Worm (Caenorhabditis elegans) whole organism, young adult: ENCODE measurements around the gene rnp-5.

ENCODE experiments used
- C17E4.6 ChIP-seq: fragments of 200-800 bp; sonication (Bioruptor generic); IDR thresholded peaks from 2 replicates; pipeline ENCODE4 v1.3.6; 2022; ENCODE audit warnings: missing genetic modification reagents, missing genetic modification characterization, missing compliant biosample characterization
- F10E7.11 ChIP-seq: sonication (generic microtip); optimal IDR thresholded peaks from 2 replicates; lab custom pipeline; 2017; ENCODE audit warnings: mild to moderate bottlenecking, missing genetic modification characterization, moderate library complexity, missing compliant biosample characterization
- F23B12.7 ChIP-seq: sonication (generic microtip); optimal IDR thresholded peaks from 2 replicates; lab custom pipeline; 2017; ENCODE audit warnings: missing genetic modification characterization, mild to moderate bottlenecking, missing compliant biosample characterization, antibody characterized with exemption, moderate library complexity; ENCODE audit not compliant: insufficient read depth
- F37B4.10 ChIP-seq: fragments of 200-800 bp; sonication (Bioruptor generic); IDR thresholded peaks from 2 replicates; pipeline ENCODE4 v1.3.6; 2022; ENCODE audit warnings: missing genetic modification characterization, missing compliant biosample characterization
- F39B2.1 ChIP-seq: fragments of 200-800 bp; sonication (Bioruptor generic); IDR thresholded peaks from 2 replicates; pipeline ENCODE4 v1.3.6; 2022; ENCODE audit warnings: missing genetic modification reagents, missing genetic modification characterization, missing compliant biosample characterization
- F49E8.2 ChIP-seq: sonication (generic microtip); optimal IDR thresholded peaks from 3 replicates; lab custom pipeline; 2017; ENCODE audit warnings: missing genetic modification characterization, mild to moderate bottlenecking, missing compliant biosample characterization, antibody characterized with exemption, moderate library complexity; ENCODE audit not compliant: insufficient read depth
- F55B11.4 ChIP-seq: sonication (generic microtip); optimal IDR thresholded peaks from 2 replicates; lab custom pipeline; 2016; ENCODE audit warnings: missing compliant biosample characterization, missing genetic modification characterization, borderline replicate concordance; ENCODE audit not compliant: insufficient read depth
- K11D2.4 ChIP-seq: fragments of 200-800 bp; sonication (Bioruptor generic); IDR thresholded peaks from 2 replicates; pipeline ENCODE4 v1.3.6; 2022; ENCODE audit warnings: missing genetic modification reagents, missing genetic modification characterization, missing compliant biosample characterization
- T07F8.4 ChIP-seq: sonication (generic microtip); optimal IDR thresholded peaks from 2 replicates; lab custom pipeline; 2016; ENCODE audit warnings: mild to moderate bottlenecking, missing genetic modification characterization, moderate library complexity, missing compliant biosample characterization
- T26A5.8 ChIP-seq: sonication (generic microtip); optimal IDR thresholded peaks from 2 replicates; lab custom pipeline; 2016; ENCODE audit warnings: missing genetic modification characterization, missing compliant biosample characterization
- Y53F4B.3 ChIP-seq: fragments of 200-800 bp; sonication (Bioruptor generic); IDR thresholded peaks from 2 replicates; pipeline ENCODE4 v1.3.6; 2022; ENCODE audit warnings: missing genetic modification reagents, missing genetic modification characterization, missing compliant biosample characterization
- Y67H2A.10 ChIP-seq: fragments of 200-800 bp; sonication (Bioruptor generic); conservative IDR thresholded peaks from 2 replicates; pipeline ENCODE4 v1.3.6; 2022; ENCODE audit warnings: missing genetic modification reagents, missing genetic modification characterization, missing compliant biosample characterization
- Y95B8A.8 ChIP-seq: fragments of 200-800 bp; sonication (Bioruptor generic); IDR thresholded peaks from 2 replicates; pipeline ENCODE4 v1.3.6; 2022; ENCODE audit warnings: missing genetic modification reagents, missing genetic modification characterization, missing compliant biosample characterization
- akir-1 ChIP-seq: fragments of 200-800 bp; sonication (Bioruptor generic); optimal IDR thresholded peaks from 2 replicates; lab custom pipeline; 2018; ENCODE audit warnings: mild to moderate bottlenecking, missing genetic modification characterization, moderate library complexity, missing compliant biosample characterization
- attf-5 ChIP-seq: fragments of 200-800 bp; sonication (Bioruptor generic); optimal IDR thresholded peaks from 2 replicates; lab custom pipeline; 2018; ENCODE audit warnings: mild to moderate bottlenecking, missing genetic modification characterization, missing compliant biosample characterization
- bed-1 ChIP-seq: fragments of 200-800 bp; sonication (Bioruptor generic); IDR thresholded peaks from 2 replicates; pipeline ENCODE4 v1.3.6; 2022; ENCODE audit warnings: missing genetic modification reagents, missing genetic modification characterization, missing compliant biosample characterization
- bed-2 ChIP-seq: fragments of 200-800 bp; sonication (Bioruptor generic); IDR thresholded peaks from 2 replicates; pipeline ENCODE4 v1.3.6; 2022; ENCODE audit warnings: missing genetic modification reagents, missing genetic modification characterization, missing compliant biosample characterization
- cebp-2 ChIP-seq: fragments of 200-800 bp; sonication (Bioruptor generic); IDR thresholded peaks from 2 replicates; pipeline ENCODE4 v1.3.6; 2022; ENCODE audit warnings: missing genetic modification characterization, missing compliant biosample characterization
- ceh-40 ChIP-seq: fragments of 200-800 bp; sonication (Bioruptor generic); IDR thresholded peaks from 2 replicates; pipeline ENCODE4 v1.3.6; 2022; ENCODE audit warnings: missing genetic modification characterization, missing compliant biosample characterization
- efl-1 ChIP-seq: fragments of 150-350 bp; optimal IDR thresholded peaks from 2 replicates; lab custom pipeline; 2014; ENCODE audit warnings: missing biosample characterization, missing genetic modification reagents, missing genetic modification characterization
- ets-4 ChIP-seq: fragments of 200-800 bp; sonication (Bioruptor generic); optimal IDR thresholded peaks from 2 replicates; lab custom pipeline; 2018; ENCODE audit warnings: mild to moderate bottlenecking, missing genetic modification characterization, missing compliant biosample characterization
- fkh-3 ChIP-seq: sonication (generic microtip); optimal IDR thresholded peaks from 2 replicates; lab custom pipeline; 2016; ENCODE audit warnings: mild to moderate bottlenecking, missing genetic modification characterization, missing compliant biosample characterization
- him-1 ChIP-seq: sonication (generic microtip); optimal IDR thresholded peaks from 2 replicates; lab custom pipeline; 2016; ENCODE audit warnings: missing genotype, missing genetic modification reagents, missing genetic modification characterization, missing compliant biosample characterization
- hlh-26 ChIP-seq: fragments of 200-800 bp; sonication (Bioruptor generic); conservative IDR thresholded peaks from 2 replicates; pipeline ENCODE4 v1.3.6; 2022; ENCODE audit warnings: missing genetic modification reagents, missing genetic modification characterization, missing compliant biosample characterization
- hmg-20 ChIP-seq: fragments of 200-800 bp; sonication (Bioruptor generic); IDR thresholded peaks from 2 replicates; pipeline ENCODE4 v1.3.6; 2022; ENCODE audit warnings: missing genetic modification reagents, missing genetic modification characterization, missing compliant biosample characterization
- let-607 ChIP-seq, 2 experiments: fragments of 200-800 bp in 1 of 2; sonication (Bioruptor generic) in 1 of 2; sonication (generic microtip) in 1 of 2; optimal IDR thresholded peaks; 2 replicates each; lab custom pipeline; 2016 to 2018; ENCODE audit warnings: mild to moderate bottlenecking in 2 of 2, missing compliant biosample characterization in 2 of 2, missing genetic modification characterization in 2 of 2, moderate library complexity in 2 of 2, missing genotype in 1 of 2
- lin-35 ChIP-seq, 3 experiments: fragments of 150-350 bp in 2 of 3; sonication (generic microtip) in 1 of 3; optimal IDR thresholded peaks; 2 replicates each; lab custom pipeline; 2014 to 2018; ENCODE audit warnings: missing biosample characterization in 3 of 3, missing genetic modification characterization in 3 of 3, missing genetic modification reagents in 3 of 3
- madf-8 ChIP-seq: fragments of 200-800 bp; sonication (Bioruptor generic); conservative IDR thresholded peaks from 2 replicates; pipeline ENCODE4 v1.3.6; 2022; ENCODE audit warnings: missing genetic modification reagents, missing genetic modification characterization, missing compliant biosample characterization
- mcd-1 ChIP-seq: fragments of 200-800 bp; sonication (Bioruptor generic); IDR thresholded peaks from 2 replicates; pipeline ENCODE4 v1.3.6; 2022; ENCODE audit warnings: missing genetic modification reagents, missing genetic modification characterization, missing compliant biosample characterization
- mes-4 ChIP-seq: sonication (generic microtip); optimal IDR thresholded peaks from 2 replicates; lab custom pipeline; 2016; ENCODE audit warnings: missing genotype, missing genetic modification characterization, missing compliant biosample characterization
- nhr-27 ChIP-seq: fragments of 200-800 bp; sonication (Bioruptor generic); optimal IDR thresholded peaks from 2 replicates; lab custom pipeline; 2018; ENCODE audit warnings: mild to moderate bottlenecking, missing genetic modification characterization, moderate library complexity, missing compliant biosample characterization
- pha-4 ChIP-seq: fragments of 150-350 bp; sonication (generic microtip); optimal IDR thresholded peaks from 2 replicates; lab custom pipeline; 2014; ENCODE audit warnings: missing biosample characterization, missing genetic modification reagents, missing genetic modification characterization
- repo-1 ChIP-seq: sonication (generic microtip); optimal IDR thresholded peaks from 2 replicates; lab custom pipeline; 2017; ENCODE audit warnings: mild to moderate bottlenecking, missing genetic modification characterization, missing compliant biosample characterization
- sea-2 ChIP-seq: fragments of 200-800 bp; sonication (Bioruptor generic); IDR thresholded peaks from 2 replicates; pipeline ENCODE4 v1.3.6; 2022; ENCODE audit warnings: missing genetic modification characterization, missing compliant biosample characterization
- snpc-1.3 ChIP-seq: sonication (generic microtip); optimal IDR thresholded peaks from 2 replicates; lab custom pipeline; 2017; ENCODE audit warnings: missing genetic modification characterization, mild to moderate bottlenecking, missing compliant biosample characterization, antibody characterized with exemption, moderate library complexity, missing genotype, missing genetic modification reagents; ENCODE audit not compliant: insufficient read depth
- xnd-1 ChIP-seq: sonication (generic microtip); optimal IDR thresholded peaks from 2 replicates; lab custom pipeline; 2016; ENCODE audit warnings: missing genotype, missing genetic modification reagents, missing genetic modification characterization, missing compliant biosample characterization
- zim-3 ChIP-seq: sonication (generic microtip); optimal IDR thresholded peaks from 2 replicates; lab custom pipeline; 2017; ENCODE audit warnings: mild to moderate bottlenecking, missing genetic modification characterization, moderate library complexity, missing compliant biosample characterization
- ztf-22 ChIP-seq: fragments of 200-800 bp; sonication (Bioruptor generic); optimal IDR thresholded peaks from 2 replicates; lab custom pipeline; 2018; ENCODE audit warnings: mild to moderate bottlenecking, missing genetic modification characterization, moderate library complexity, missing compliant biosample characterization
- ztf-26 ChIP-seq: sonication (generic microtip); optimal IDR thresholded peaks from 2 replicates; lab custom pipeline; 2017; ENCODE audit warnings: missing genetic modification characterization, missing compliant biosample characterization

rnp-5 gene

DNA sequence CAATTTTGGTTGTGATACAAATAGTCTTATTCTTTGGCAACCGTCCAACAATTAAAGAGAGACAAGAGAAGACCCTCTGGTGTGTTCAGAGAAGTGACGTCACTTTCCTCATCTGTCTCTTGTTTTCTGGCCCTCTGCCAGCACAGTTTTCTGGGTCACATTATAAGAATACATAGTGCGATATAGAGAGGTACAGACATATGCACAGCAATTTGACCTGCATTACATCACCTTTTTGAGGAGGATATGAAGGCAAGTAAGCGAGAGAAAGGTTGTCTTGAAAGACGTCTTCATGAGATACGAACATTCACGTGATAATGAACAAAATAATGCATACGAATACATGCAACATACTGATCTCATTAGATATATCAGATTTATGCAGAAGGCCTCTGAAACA lies 16.8 kb upstream of the rnp-5 start (continued):
- no peak for TF ChIP-seq let-607 (tag; optimal IDR thresholded peaks at IDR 0.05; lab: Kevin White, UChicago)

DNA sequence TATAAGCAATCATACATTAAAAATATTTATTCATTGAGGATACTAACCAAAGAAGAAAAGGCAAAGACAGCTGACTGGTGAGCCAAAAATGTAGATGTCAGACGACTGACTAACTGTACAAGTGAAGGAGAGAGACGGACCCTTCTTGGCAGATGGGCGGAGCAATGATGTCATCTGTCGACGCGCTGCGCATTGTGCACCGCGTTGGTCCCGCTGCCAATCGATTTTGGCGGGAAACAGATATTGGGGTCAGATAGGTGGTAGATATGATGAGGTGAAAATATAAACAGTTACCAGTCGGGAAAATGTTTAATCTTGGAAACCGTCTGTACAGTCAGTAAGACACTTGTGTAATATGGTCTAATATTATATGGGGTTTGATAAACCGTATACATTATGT lies 16.2 kb upstream of the rnp-5 start, which contains the start of gene T24C4.2:
Gene T24C4.2 (minus strand): TSS at position 101 of the 400 bp plus-strand sequence.
- TF ChIP-seq Y67H2A.10 (GFP tag; lab: Robert Waterston, UW): no peak

DNA sequence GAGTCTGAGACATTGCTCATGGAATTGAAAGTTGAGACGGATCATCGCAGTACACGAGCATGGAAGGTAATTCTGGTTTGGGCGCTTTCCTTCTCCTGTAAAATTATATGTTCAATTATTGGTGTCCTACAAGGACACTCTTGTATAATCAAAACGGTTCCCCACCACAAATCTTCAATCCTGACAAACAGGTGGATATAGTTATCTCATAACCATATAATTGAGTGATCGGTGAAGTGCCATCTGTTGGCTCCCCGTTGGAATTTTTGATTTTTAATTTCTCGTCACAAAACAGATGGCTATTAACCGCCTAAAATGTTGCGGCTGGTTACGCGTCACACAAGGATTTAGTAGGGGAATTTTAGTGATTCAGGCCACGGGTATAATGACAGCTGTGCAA lies 15.2 kb upstream of the rnp-5 start:
- no peak for TF ChIP-seq K11D2.4 (GFP tag; lab: Robert Waterston, UW)
- TF ChIP-seq F39B2.1 (GFP tag; lab: Robert Waterston, UW): no peak
- TF ChIP-seq fkh-3 (tag; lab: Kevin White, UChicago): no peak
- no peak for TF ChIP-seq bed-1 (GFP tag; lab: Robert Waterston, UW)
- no peak for TF ChIP-seq C17E4.6 (GFP tag; lab: Robert Waterston, UW)
- no peak for TF ChIP-seq efl-1 (GFP tag; lab: Kevin White, UChicago)
- TF ChIP-seq lin-35 (GFP tag; optimal IDR thresholded peaks at IDR 0.05; lab: Kevin White, UChicago): no peak
- no peak for TF ChIP-seq bed-2
- TF ChIP-seq ztf-22 (GFP tag; lab: Kevin White, UChicago): no peak
- no peak for TF ChIP-seq nhr-27 (tag; lab: Kevin White, UChicago)
- no peak for TF ChIP-seq Y53F4B.3 (GFP tag; lab: Robert Waterston, UW)
- no peak for TF ChIP-seq T26A5.8 (tag; lab: Kevin White, UChicago)
- TF ChIP-seq him-1 (tag; lab: Kevin White, UChicago): no peak

ce11 chrIII:861819-862356 lies 8.2 kb upstream of the rnp-5 start, which contains the start of gene arx-4:
arx-4 (plus strand) TSS chrIII:862306.
- TF ChIP-seq let-607 (tag; optimal IDR thresholded peaks at IDR 0.05; lab: Kevin White, UChicago): no peak
- TF ChIP-seq mcd-1: 0 out of 2 replicates have a peak, but pooled peaks have one; percentile 25
- peak; percentile 15 for TF ChIP-seq attf-5 (GFP tag; lab: Kevin White, UChicago)
- TF ChIP-seq, all 124 proteins: peak for 2

ce11 chrIII:859898-860297 lies 6.2 kb upstream of the rnp-5 start, which contains the start of gene exos-4.2:
exos-4.2 (plus strand) TSS chrIII:860198.
- no peak for TF ChIP-seq pha-4
- no peak for TF ChIP-seq nhr-27 (tag; lab: Kevin White, UChicago)
- no peak for TF ChIP-seq xnd-1 (tag; lab: Kevin White, UChicago)
- no peak for TF ChIP-seq Y53F4B.3 (GFP tag; lab: Robert Waterston, UW)
- no peak for TF ChIP-seq ztf-26
- no peak for TF ChIP-seq cebp-2 (GFP tag; lab: Robert Waterston, UW)
- no peak for TF ChIP-seq F10E7.11

DNA sequence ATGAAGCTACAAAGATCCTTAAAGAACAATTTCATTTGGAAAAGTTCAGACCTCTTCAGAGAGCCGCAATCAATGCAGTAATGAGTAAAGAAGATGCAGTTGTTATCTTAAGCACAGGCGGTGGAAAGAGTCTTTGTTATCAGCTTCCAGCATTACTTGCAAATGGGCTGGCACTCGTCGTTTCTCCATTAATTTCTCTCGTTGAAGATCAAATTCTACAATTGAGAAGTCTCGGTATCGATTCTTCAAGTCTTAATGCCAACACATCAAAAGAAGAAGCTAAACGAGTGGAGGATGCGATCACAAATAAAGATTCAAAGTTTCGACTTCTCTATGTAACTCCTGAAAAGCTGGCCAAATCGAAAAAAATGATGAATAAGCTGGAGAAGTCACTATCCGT lies 3.2 kb upstream of the rnp-5 start:
- no peak for TF ChIP-seq hmg-20 (GFP tag; lab: Robert Waterston, UW)
- no peak for TF ChIP-seq F49E8.2
- no peak for TF ChIP-seq mcd-1
- TF ChIP-seq repo-1 (tag; lab: Kevin White, UChicago): no peak
- no peak for TF ChIP-seq snpc-1.3 (tag; lab: Kevin White, UChicago)
- no peak for TF ChIP-seq F23B12.7 (tag; lab: Kevin White, UChicago)
- TF ChIP-seq F37B4.10: no peak
- no peak for TF ChIP-seq ceh-40 (GFP tag; lab: Robert Waterston, UW)
- no peak for TF ChIP-seq T07F8.4 (tag; lab: Kevin White, UChicago)
- no peak for TF ChIP-seq madf-8 (GFP tag; lab: Robert Waterston, UW)
- no peak for TF ChIP-seq akir-1 (GFP tag; lab: Kevin White, UChicago)
- TF ChIP-seq hlh-26: no peak
- no peak for TF ChIP-seq F55B11.4 (tag; lab: Kevin White, UChicago)
- TF ChIP-seq Y95B8A.8 (GFP tag; lab: Robert Waterston, UW): no peak
- TF ChIP-seq ets-4 (GFP tag; lab: Kevin White, UChicago): no peak
- no peak for TF ChIP-seq zim-3 (tag; lab: Kevin White, UChicago)
- no peak for TF ChIP-seq mes-4 (tag; lab: Kevin White, UChicago)
- no peak for TF ChIP-seq sea-2 (GFP tag; lab: Robert Waterston, UW)
- no peak for TF ChIP-seq pha-4
